Worm (Caenorhabditis elegans): ENCODE data around the gene C02F5.14.

Gene C02F5.14

ce11 chrIII:8249381-8249780, 14.1 kb upstream of the C02F5.14 start, which contains the start of the genes C02F5.10 and C02F5.2:
Gene C02F5.10, minus strand, starts transcription at chrIII:8249481.
Gene C02F5.2, plus strand, starts transcription at chrIII:8249619.
- no peak for TF ChIP-seq F13C5.2 (tag; optimal IDR thresholded peaks at IDR 0.05)
- no peak for TF ChIP-seq ama-1 (optimal IDR thresholded peaks at IDR 0.05)
- TF ChIP-seq ets-7 (tag; optimal IDR thresholded peaks at IDR 0.05), result no peak
- no peak for TF ChIP-seq sea-1 (GFP tag; conservative IDR thresholded peaks at IDR 0.05)
- no peak for TF ChIP-seq tbx-11 (GFP tag; IDR thresholded peaks at IDR 0.05)
- TF ChIP-seq flt-1 (GFP tag; IDR thresholded peaks at IDR 0.05), result no peak
- no peak for TF ChIP-seq ceh-13 (GFP tag; optimal IDR thresholded peaks at IDR 0.05)
- TF ChIP-seq tbx-37 (GFP tag; conservative IDR thresholded peaks at IDR 0.05), result no peak
- no peak for TF ChIP-seq ceh-36 (tag; optimal IDR thresholded peaks at IDR 0.05)

DNA sequence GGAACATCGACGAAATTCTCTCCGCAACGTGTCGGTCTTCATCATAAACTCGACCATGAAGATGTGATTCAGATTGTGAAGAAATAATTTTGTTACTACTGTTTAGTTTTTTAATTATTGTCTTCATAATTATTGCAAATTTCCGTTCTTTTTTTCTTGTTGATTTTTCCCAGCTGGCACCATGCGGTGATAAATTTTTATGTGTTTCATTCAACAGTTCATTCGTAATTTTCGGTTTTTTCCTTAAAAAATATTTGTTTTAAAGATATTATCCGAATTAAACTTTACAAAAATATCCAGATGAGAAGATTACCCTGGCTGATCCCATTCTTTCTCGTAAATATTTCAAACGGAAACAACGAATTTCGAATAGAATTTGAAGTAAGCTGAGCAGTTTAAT, 11.7 kb upstream of the C02F5.14 start, which contains the start of gene C02F5.13:
Gene C02F5.13, plus strand, starts transcription at position 301 of the 400 bp plus-strand sequence.
- TF ChIP-seq tbx-11 (GFP tag; IDR thresholded peaks at IDR 0.05) (no peak), hmbx-1 (tag; optimal IDR thresholded peaks at IDR 0.05) (no peak), ets-7 (tag; optimal IDR thresholded peaks at IDR 0.05) (no peak), scrt-1 (GFP tag; IDR thresholded peaks at IDR 0.05) (no peak), aly-1 (tag; optimal IDR thresholded peaks at IDR 0.05) (no peak), ceh-36 (tag; optimal IDR thresholded peaks at IDR 0.05) (no peak), tbx-37 (GFP tag; conservative IDR thresholded peaks at IDR 0.05) (no peak), sea-1 (GFP tag; conservative IDR thresholded peaks at IDR 0.05) (no peak), flt-1 (GFP tag; IDR thresholded peaks at IDR 0.05) (no peak), B0310.2 (tag; optimal IDR thresholded peaks at IDR 0.05) (no peak)

DNA sequence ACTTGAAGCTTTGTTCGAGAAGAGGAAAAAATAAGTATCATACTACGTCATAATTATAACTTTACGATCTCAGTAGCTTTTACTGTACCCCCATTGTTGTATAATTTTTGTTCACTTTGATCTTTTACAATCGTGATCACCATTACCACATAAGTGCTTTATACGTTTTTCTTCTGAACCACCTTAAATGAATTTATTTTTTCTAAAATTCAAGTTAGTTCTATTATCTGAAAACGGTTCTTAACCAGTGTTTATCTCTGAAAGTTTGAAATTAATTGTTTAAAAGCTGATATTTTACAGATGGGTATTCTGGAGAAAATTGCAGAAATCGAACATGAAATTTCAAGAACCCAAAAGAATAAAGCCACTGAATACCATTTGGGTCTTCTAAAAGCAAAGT, 10.3 kb upstream of the C02F5.14 start, which contains the start of gene C02F5.3:
Gene C02F5.3, plus strand, starts transcription at position 301 of the 400 bp plus-strand sequence.
- TF ChIP-seq ceh-36 (tag; optimal IDR thresholded peaks at IDR 0.05), result no peak

ce11 chrIII:8244052-8244451, 8.7 kb upstream of the C02F5.14 start, which contains the start of the genes pbs-6 and cids-1:
Gene pbs-6, minus strand, starts transcription at chrIII:8244092.
Gene cids-1, plus strand, starts transcription at chrIII:8244445.
- no peak for TF ChIP-seq ets-7 (tag; optimal IDR thresholded peaks at IDR 0.05)
- TF ChIP-seq F13C5.2 (tag; optimal IDR thresholded peaks at IDR 0.05), result no peak
- TF ChIP-seq ceh-36 (tag; optimal IDR thresholded peaks at IDR 0.05), result no peak
- no peak for TF ChIP-seq tra-4 (tag; optimal IDR thresholded peaks at IDR 0.05)
- no peak for TF ChIP-seq hmg-4 (GFP tag; optimal IDR thresholded peaks at IDR 0.05)
- TF ChIP-seq ceh-13 (GFP tag; optimal IDR thresholded peaks at IDR 0.05), result no peak
- no peak for TF ChIP-seq sea-1 (GFP tag; conservative IDR thresholded peaks at IDR 0.05)
- no peak for TF ChIP-seq aly-1 (tag; optimal IDR thresholded peaks at IDR 0.05)
- no peak for TF ChIP-seq ama-1 (optimal IDR thresholded peaks at IDR 0.05)
- TF ChIP-seq tbx-11 (GFP tag; IDR thresholded peaks at IDR 0.05), result no peak
- TF ChIP-seq scrt-1 (GFP tag; IDR thresholded peaks at IDR 0.05), result no peak
- TF ChIP-seq B0310.2 (tag; optimal IDR thresholded peaks at IDR 0.05), result no peak

DNA sequence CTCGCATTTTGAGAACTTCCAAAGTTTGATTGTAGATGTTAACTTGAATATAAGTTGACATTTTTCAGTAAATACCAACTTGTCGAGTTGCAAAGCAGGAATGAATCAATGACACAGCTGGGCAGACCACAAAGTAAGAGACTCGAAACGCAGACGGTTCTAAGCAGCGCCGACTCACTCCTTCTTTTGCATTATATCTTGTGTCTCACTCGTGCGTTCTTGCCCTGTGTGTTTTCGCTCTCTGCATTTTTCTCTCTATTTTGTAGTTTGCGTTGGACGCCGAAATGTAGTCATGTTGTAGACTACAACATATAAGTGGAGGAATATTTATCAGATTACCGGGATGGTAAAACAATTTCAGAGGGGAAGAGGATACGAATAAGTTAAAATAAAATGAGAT, 7.5 kb upstream of the C02F5.14 start, which contains the start of gene C02F5.12:
Gene C02F5.12, minus strand, starts transcription at position 221 of the 400 bp plus-strand sequence.
- TF ChIP-seq pes-1 (GFP tag; IDR thresholded peaks at IDR 0.05) (no peak), hmg-4 (GFP tag; optimal IDR thresholded peaks at IDR 0.05) (no peak), F13C5.2 (tag; optimal IDR thresholded peaks at IDR 0.05) (no peak), sea-1 (GFP tag; conservative IDR thresholded peaks at IDR 0.05) (no peak), scrt-1 (GFP tag; IDR thresholded peaks at IDR 0.05) (no peak), hnd-1 (tag; optimal IDR thresholded peaks at IDR 0.05) (no peak), tra-4 (tag; optimal IDR thresholded peaks at IDR 0.05) (no peak), hmbx-1 (tag; optimal IDR thresholded peaks at IDR 0.05) (no peak), tbx-11 (GFP tag; IDR thresholded peaks at IDR 0.05) (no peak), B0310.2 (tag; optimal IDR thresholded peaks at IDR 0.05) (no peak), tbx-37 (GFP tag; conservative IDR thresholded peaks at IDR 0.05) (no peak), ceh-13 (GFP tag; optimal IDR thresholded peaks at IDR 0.05) (no peak), aly-1 (tag; optimal IDR thresholded peaks at IDR 0.05) (no peak), ceh-36 (tag; optimal IDR thresholded peaks at IDR 0.05) (no peak)

ce11 chrIII:8240948-8241347, 5.6 kb upstream of the C02F5.14 start:
- TF ChIP-seq ceh-13 (GFP tag; optimal IDR thresholded peaks at IDR 0.05) (no peak), ets-7 (tag; optimal IDR thresholded peaks at IDR 0.05) (no peak), scrt-1 (GFP tag; IDR thresholded peaks at IDR 0.05) (no peak)

ce11 chrIII:8240247-8240646, 4.9 kb upstream of the C02F5.14 start:
- TF ChIP-seq ceh-13 (GFP tag; optimal IDR thresholded peaks at IDR 0.05), result no peak
- no peak for TF ChIP-seq tbx-37 (GFP tag; conservative IDR thresholded peaks at IDR 0.05)
- TF ChIP-seq ama-1 (optimal IDR thresholded peaks at IDR 0.05), result no peak
- no peak for TF ChIP-seq sea-1 (GFP tag; conservative IDR thresholded peaks at IDR 0.05)
- no peak for TF ChIP-seq scrt-1 (GFP tag; IDR thresholded peaks at IDR 0.05)
- no peak for TF ChIP-seq tra-4 (tag; optimal IDR thresholded peaks at IDR 0.05)
- no peak for TF ChIP-seq ceh-36 (tag; optimal IDR thresholded peaks at IDR 0.05)
- TF ChIP-seq tbx-11 (GFP tag; IDR thresholded peaks at IDR 0.05), result no peak
- TF ChIP-seq B0310.2 (tag; optimal IDR thresholded peaks at IDR 0.05), result no peak
- TF ChIP-seq F13C5.2 (tag; optimal IDR thresholded peaks at IDR 0.05), result no peak
- TF ChIP-seq hmg-4 (GFP tag; optimal IDR thresholded peaks at IDR 0.05), result no peak

DNA sequence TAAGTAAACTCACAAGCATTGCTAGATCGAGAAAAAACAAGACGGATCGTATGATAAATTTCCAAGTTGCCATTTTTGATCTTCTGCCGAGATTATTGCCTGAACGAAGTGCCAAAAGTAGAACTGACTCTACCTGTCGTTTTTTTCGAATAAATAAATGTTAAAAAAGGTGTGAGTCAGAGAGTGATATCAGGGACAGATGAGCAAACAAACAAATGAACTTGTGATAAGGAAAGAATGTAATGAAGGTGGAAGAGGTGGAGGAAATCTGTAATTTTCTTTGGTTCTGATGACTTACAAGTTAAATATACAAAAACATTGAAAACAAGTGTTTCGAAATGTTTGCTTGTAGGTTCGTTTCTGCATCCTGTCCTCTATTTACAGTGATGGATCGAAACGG, 4.0 kb upstream of the C02F5.14 start, which contains the start of gene tsp-1:
Gene tsp-1, minus strand, starts transcription at position 99 of the 400 bp plus-strand sequence.
- TF ChIP-seq hmg-4 (GFP tag; optimal IDR thresholded peaks at IDR 0.05), result no peak
- no peak for TF ChIP-seq tbx-37 (GFP tag; conservative IDR thresholded peaks at IDR 0.05)
- no peak for TF ChIP-seq hnd-1 (tag; optimal IDR thresholded peaks at IDR 0.05)
- TF ChIP-seq tbx-11 (GFP tag; IDR thresholded peaks at IDR 0.05), result no peak
- TF ChIP-seq ceh-13 (GFP tag; optimal IDR thresholded peaks at IDR 0.05), result no peak
- TF ChIP-seq B0310.2 (tag; optimal IDR thresholded peaks at IDR 0.05), result no peak
- no peak for TF ChIP-seq pes-1 (GFP tag; IDR thresholded peaks at IDR 0.05)
- no peak for TF ChIP-seq hmbx-1 (tag; optimal IDR thresholded peaks at IDR 0.05)
- TF ChIP-seq scrt-1 (GFP tag; IDR thresholded peaks at IDR 0.05), result no peak
- TF ChIP-seq ceh-36 (tag; optimal IDR thresholded peaks at IDR 0.05), result no peak
- no peak for TF ChIP-seq F13C5.2 (tag; optimal IDR thresholded peaks at IDR 0.05)
